Fruit fly (Drosophila melanogaster) whole organism, embryonic: ENCODE data around the gene CG3702.

ENCODE experiments used
- CG10979 ChIP-seq: fragments of 200-800 bp; sonication (Bioruptor generic); optimal IDR thresholded peaks from 2 replicates; lab custom pipeline; 2018; ENCODE audit warnings: missing biosample characterization, mild to moderate bottlenecking, missing genetic modification characterization, moderate library complexity
- CG12769 ChIP-seq: fragments of 200-800 bp; sonication (Bioruptor generic); optimal IDR thresholded peaks from 2 replicates; lab custom pipeline; 2019; ENCODE audit warnings: missing biosample characterization, mild to moderate bottlenecking, missing genetic modification characterization, moderate library complexity
- CG16815 ChIP-seq: fragments of 200-800 bp; sonication (Bioruptor generic); optimal IDR thresholded peaks from 3 replicates; lab custom pipeline; 2017; ENCODE audit warnings: missing biosample characterization, mild to moderate bottlenecking, missing genetic modification characterization
- CG17802 ChIP-seq: fragments of 200-800 bp; sonication (Bioruptor generic); optimal IDR thresholded peaks from 2 replicates; lab custom pipeline; 2018; ENCODE audit warnings: missing biosample characterization, mild to moderate bottlenecking, missing genetic modification characterization, moderate library complexity
- CG18619 ChIP-seq: fragments of 200-800 bp; sonication (Bioruptor generic); optimal IDR thresholded peaks from 3 replicates; lab custom pipeline; 2017; ENCODE audit warnings: missing biosample characterization, mild to moderate bottlenecking, missing genetic modification characterization
- CG2129 ChIP-seq: fragments of 200-800 bp; sonication (Bioruptor generic); IDR thresholded peaks from 2 replicates; pipeline ENCODE4 v1.3.6; 2022; ENCODE audit warnings: missing biosample characterization, missing genetic modification characterization; ENCODE audit not compliant: partially characterized antibody
- CG2712 ChIP-seq: fragments of 200-800 bp; optimal IDR thresholded peaks from 3 replicates; lab custom pipeline; 2019; ENCODE audit warnings: missing biosample characterization, mild to moderate bottlenecking, missing genetic modification characterization, moderate library complexity
- CG2889 ChIP-seq: fragments of 200-800 bp; sonication (Bioruptor generic); IDR thresholded peaks from 3 replicates; pipeline ENCODE4 v1.3.6; 2022; ENCODE audit warnings: missing biosample characterization, missing genetic modification characterization
- CG31441 ChIP-seq: fragments of 200-800 bp; sonication (Bioruptor generic); IDR thresholded peaks from 2 replicates; pipeline ENCODE4 v1.3.6; 2022; ENCODE audit warnings: missing biosample characterization, missing genetic modification characterization
- CG4424 ChIP-seq: fragments of 200-800 bp; sonication (Bioruptor generic); optimal IDR thresholded peaks from 3 replicates; lab custom pipeline; 2016; ENCODE audit warnings: missing biosample characterization, missing genetic modification characterization
- CG4707 ChIP-seq: fragments of 200-800 bp; sonication (Bioruptor generic); optimal IDR thresholded peaks from 2 replicates; lab custom pipeline; 2018; ENCODE audit warnings: missing biosample characterization, mild to moderate bottlenecking, missing genetic modification characterization, moderate library complexity
- CG5245 ChIP-seq: fragments of 200-800 bp; sonication (Bioruptor generic); optimal IDR thresholded peaks from 3 replicates; lab custom pipeline; 2016; ENCODE audit warnings: missing biosample characterization, missing genetic modification characterization
- CG6175 ChIP-seq: fragments of 200-800 bp; sonication (Bioruptor generic); IDR thresholded peaks from 3 replicates; pipeline ENCODE4 v1.3.6; 2022; ENCODE audit warnings: missing biosample characterization, missing genetic modification characterization
- CG6813 ChIP-seq: fragments of 200-800 bp; sonication (Bioruptor generic); optimal IDR thresholded peaks from 2 replicates; lab custom pipeline; 2017; ENCODE audit warnings: missing biosample characterization, missing genetic modification characterization, mild to moderate bottlenecking, moderate library complexity, missing genetic modification reagents
- CG8089 ChIP-seq: fragments of 200-800 bp; sonication (Bioruptor generic); optimal IDR thresholded peaks from 3 replicates; lab custom pipeline; 2016; ENCODE audit warnings: missing biosample characterization, missing genetic modification characterization
- CG8359 ChIP-seq: fragments of 200-800 bp; sonication (Bioruptor generic); optimal IDR thresholded peaks from 2 replicates; lab custom pipeline; 2017; ENCODE audit warnings: missing biosample characterization, mild to moderate bottlenecking, missing genetic modification characterization, borderline replicate concordance
- CG8765 ChIP-seq: fragments of 200-800 bp; sonication (Bioruptor generic); IDR thresholded peaks from 2 replicates; pipeline ENCODE4 v1.3.6; 2022; ENCODE audit warnings: missing biosample characterization, missing genetic modification characterization
- Dad ChIP-seq: fragments of 200-800 bp; sonication (Bioruptor generic); optimal IDR thresholded peaks from 3 replicates; lab custom pipeline; 2016; ENCODE audit warnings: missing biosample characterization, missing genetic modification characterization
- H15 ChIP-seq: fragments of 200-800 bp; sonication (Bioruptor generic); IDR thresholded peaks from 3 replicates; pipeline ENCODE4 v1.3.6; 2022; ENCODE audit warnings: missing biosample characterization, missing genetic modification characterization
- HLH3B ChIP-seq: fragments of 200-800 bp; sonication (Bioruptor generic); IDR thresholded peaks from 2 replicates; pipeline ENCODE4 v1.3.6; 2022; ENCODE audit warnings: missing biosample characterization, missing genetic modification characterization
- Max ChIP-seq: fragments of 200-800 bp; sonication (Bioruptor generic); optimal IDR thresholded peaks from 2 replicates; lab custom pipeline; 2016; ENCODE audit warnings: missing biosample characterization, mild to moderate bottlenecking, missing genetic modification characterization
- Med ChIP-seq: fragments of 200-800 bp; sonication (Bioruptor generic); peaks from one replicate; lab custom pipeline; 2016; ENCODE audit warnings: missing biosample characterization, missing genetic modification characterization, mild to moderate bottlenecking, inconsistent platforms, moderate library complexity
- Mes4 ChIP-seq: fragments of 200-800 bp; sonication (Bioruptor generic); optimal IDR thresholded peaks from 2 replicates; lab custom pipeline; 2016; ENCODE audit warnings: missing biosample characterization, missing genetic modification characterization
- Oaz ChIP-seq: fragments of 200-800 bp; sonication (Bioruptor generic); IDR thresholded peaks from 2 replicates; pipeline ENCODE4 v1.3.6; 2022; ENCODE audit warnings: missing biosample characterization, missing genetic modification characterization
- Oli ChIP-seq: fragments of 200-800 bp; sonication (Bioruptor generic); optimal IDR thresholded peaks from 2 replicates; lab custom pipeline; 2018; ENCODE audit warnings: missing biosample characterization, mild to moderate bottlenecking, missing genetic modification characterization, moderate library complexity
- Six4 ChIP-seq: fragments of 200-800 bp; sonication (Bioruptor generic); optimal IDR thresholded peaks from 2 replicates; lab custom pipeline; 2016; ENCODE audit warnings: missing biosample characterization, missing genetic modification characterization
- Spps ChIP-seq: fragments of 200-800 bp; sonication (Bioruptor generic); optimal IDR thresholded peaks from 2 replicates; lab custom pipeline; 2018; ENCODE audit warnings: missing biosample characterization, mild to moderate bottlenecking, missing genetic modification characterization
- Usf ChIP-seq: fragments of 200-800 bp; sonication (Bioruptor generic); optimal IDR thresholded peaks from 2 replicates; lab custom pipeline; 2017; ENCODE audit warnings: missing genotype, missing biosample characterization, missing genetic modification characterization
- abd-A ChIP-seq: fragments of 200-800 bp; sonication (Bioruptor generic); optimal IDR thresholded peaks from 3 replicates; lab custom pipeline; 2019; ENCODE audit warnings: missing biosample characterization, mild to moderate bottlenecking, missing genetic modification characterization, moderate library complexity
- amos ChIP-seq: fragments of 200-800 bp; sonication (Bioruptor generic); IDR thresholded peaks from 2 replicates; pipeline ENCODE4 v1.3.6; 2022; ENCODE audit warnings: missing biosample characterization, missing genetic modification characterization; ENCODE audit not compliant: partially characterized antibody
- cg ChIP-seq: fragments of 200-800 bp; sonication (Bioruptor generic); optimal IDR thresholded peaks from 3 replicates; lab custom pipeline; 2019; ENCODE audit warnings: missing biosample characterization, mild to moderate bottlenecking, missing genetic modification characterization, moderate library complexity
- chif ChIP-seq, 2 experiments: fragments of 200-800 bp; sonication (Bioruptor generic); optimal IDR thresholded peaks; 3 replicates each; lab custom pipeline; 2016; ENCODE audit warnings: missing biosample characterization in 2 of 2, missing genetic modification characterization in 2 of 2
- crol ChIP-seq: fragments of 200-800 bp; sonication (Bioruptor generic); IDR thresholded peaks from 2 replicates; pipeline ENCODE4 v1.3.6; 2022; ENCODE audit warnings: missing biosample characterization, missing genetic modification characterization
- dimm ChIP-seq: fragments of 200-800 bp; sonication (Bioruptor generic); IDR thresholded peaks from 2 replicates; pipeline ENCODE4 v1.3.6; 2022; ENCODE audit warnings: missing biosample characterization, missing genetic modification characterization
- gem ChIP-seq: fragments of 200-800 bp; sonication (Bioruptor generic); optimal IDR thresholded peaks from 2 replicates; lab custom pipeline; 2019; ENCODE audit warnings: missing biosample characterization, mild to moderate bottlenecking, missing genetic modification characterization, moderate library complexity
- gfzf ChIP-seq: fragments of 200-800 bp; sonication (Bioruptor generic); optimal IDR thresholded peaks from 2 replicates; lab custom pipeline; 2016; ENCODE audit warnings: missing biosample characterization, mild to moderate bottlenecking, missing genetic modification characterization, moderate library complexity
- gsb-n ChIP-seq: fragments of 200-800 bp; sonication (Bioruptor generic); optimal IDR thresholded peaks from 3 replicates; lab custom pipeline; 2018; ENCODE audit warnings: missing biosample characterization, mild to moderate bottlenecking, missing genetic modification characterization
- kni ChIP-seq: fragments of 200-800 bp; sonication (Bioruptor generic); optimal IDR thresholded peaks from 3 replicates; lab custom pipeline; 2017; ENCODE audit warnings: mild to moderate bottlenecking, missing biosample characterization, missing genetic modification reagents, missing genetic modification characterization
- lola ChIP-seq, 3 experiments: fragments of >200 bp in 2 of 3; fragments of 200-800 bp in 1 of 3; sonication (Bioruptor generic) in 1 of 3; optimal IDR thresholded peaks; 2 replicates each; lab custom pipeline; 2017 to 2019; ENCODE audit warnings: missing biosample characterization in 3 of 3, missing genetic modification characterization in 3 of 3, mild to moderate bottlenecking in 1 of 3, moderate library complexity in 1 of 3
- nom ChIP-seq: fragments of 200-800 bp; sonication (Bioruptor generic); optimal IDR thresholded peaks from 2 replicates; lab custom pipeline; 2017; ENCODE audit warnings: missing biosample characterization, missing genetic modification characterization, mild to moderate bottlenecking, moderate library complexity, missing genetic modification reagents
- prd ChIP-seq, 3 experiments: fragments of >200 bp in 2 of 3; fragments of 200-800 bp in 1 of 3; sonication (Bioruptor generic) in 1 of 3; optimal IDR thresholded peaks in 2 of 3; IDR thresholded peaks in 1 of 3; 2 replicates in 2 of 3; 3 replicates in 1 of 3; pipeline versions ENCODE4 v1.3.6 to Lab custom; 2017 to 2022; ENCODE audit warnings: missing biosample characterization in 1 of 3, missing genetic modification characterization in 1 of 3
- ranshi ChIP-seq: fragments of 200-800 bp; sonication (Bioruptor generic); IDR thresholded peaks from 2 replicates; pipeline ENCODE4 v1.3.6; 2022; ENCODE audit warnings: missing biosample characterization, missing genetic modification characterization
- sens ChIP-seq: fragments of 200-800 bp; sonication (Bioruptor generic); peaks from one replicate; lab custom pipeline; 2016; ENCODE audit warnings: missing biosample characterization, missing genetic modification characterization
- sens-2 ChIP-seq: fragments of 200-800 bp; sonication (Bioruptor generic); IDR thresholded peaks from 2 replicates; pipeline ENCODE4 v1.3.6; 2022; ENCODE audit warnings: missing biosample characterization, missing genetic modification characterization
- seq ChIP-seq: fragments of 200-800 bp; sonication (Bioruptor generic); IDR thresholded peaks from 2 replicates; pipeline ENCODE4 v1.3.6; 2022; ENCODE audit warnings: missing biosample characterization, missing genetic modification characterization
- tio ChIP-seq: fragments of 200-800 bp; sonication (Bioruptor generic); optimal IDR thresholded peaks from 2 replicates; lab custom pipeline; 2017; ENCODE audit warnings: missing biosample characterization, missing genetic modification characterization, inconsistent platforms
- zf30C ChIP-seq: fragments of 200-800 bp; sonication (Bioruptor generic); optimal IDR thresholded peaks from 3 replicates; lab custom pipeline; 2018; ENCODE audit warnings: missing biosample characterization, mild to moderate bottlenecking, missing genetic modification characterization

CG3702 gene

dm6 chr2L:4222002-4222920 lies 4.6 kb downstream of the CG3702 start (continued):
- TF ChIP-seq CG8359 (GFP tag; lab: Kevin White, UChicago): no peak
- peak; percentile 44 for TF ChIP-seq Spps (tag; lab: Kevin White, UChicago)
- no peak for TF ChIP-seq CG8089 (GFP tag; lab: Kevin White, UChicago)
- TF ChIP-seq gsb-n (tag; lab: Kevin White, UChicago): no peak
- peak in 1 of 3 experiments; percentile 71 for TF ChIP-seq lola (GFP tag; optimal IDR thresholded peaks at IDR 0.05; lab: Kevin White, UChicago)
- peak; percentile 2 for TF ChIP-seq Oli (tag; lab: Kevin White, UChicago)
- TF ChIP-seq CG17802 (tag; lab: Kevin White, UChicago): no peak
- no peak for TF ChIP-seq sens-2
- TF ChIP-seq nom: peak; percentile 71
- no peak for TF ChIP-seq CG5245
- peak; percentile 60 for TF ChIP-seq CG4424 (GFP tag; lab: Kevin White, UChicago)
- TF ChIP-seq gem (tag; lab: Kevin White, UChicago): peak; percentile 46
- peak; percentile 18 for TF ChIP-seq abd-A (tag; lab: Kevin White, UChicago)
- TF ChIP-seq H15 (GFP tag; lab: Robert Waterston, UW): no peak
- TF ChIP-seq crol (GFP tag; lab: Robert Waterston, UW): no peak
- TF ChIP-seq chif (GFP tag; optimal IDR thresholded peaks at IDR 0.05; lab: Kevin White, UChicago): peak in 1 of 2 experiments; percentile 19
- TF ChIP-seq CG31441: peak; percentile 39; the same call in 1 of the 2 replicates
- peak; percentile 66 for TF ChIP-seq CG10979
- no peak for TF ChIP-seq gfzf (GFP tag; lab: Kevin White, UChicago)
- TF ChIP-seq CG4707: no peak
- TF ChIP-seq kni (GFP tag; lab: Kevin White, UChicago): peak; percentile 80
- TF ChIP-seq amos (GFP tag; lab: Robert Waterston, UW): 0 out of 2 replicates have a peak, but pooled peaks have one; percentile 9
- no peak for TF ChIP-seq Max (GFP tag; lab: Kevin White, UChicago)
- TF ChIP-seq CG12769: peak; percentile 1
- no peak for TF ChIP-seq HLH3B (GFP tag; lab: Robert Waterston, UW)
- TF ChIP-seq CG8765 (GFP tag; lab: Robert Waterston, UW): no peak
- TF ChIP-seq CG2889 (GFP tag; lab: Robert Waterston, UW): no peak
- no peak for TF ChIP-seq Six4
- peak; percentile 35 for TF ChIP-seq tio (GFP tag; lab: Kevin White, UChicago)
- TF ChIP-seq cg (GFP tag; lab: Kevin White, UChicago): peak; percentile 28
- no peak for TF ChIP-seq Mes4 (GFP tag; lab: Kevin White, UChicago)
- TF ChIP-seq Usf (GFP tag; lab: Kevin White, UChicago): no peak
- TF ChIP-seq CG2129 (GFP tag; lab: Robert Waterston, UW): no peak
- no peak for TF ChIP-seq dimm (GFP tag; lab: Robert Waterston, UW)
- TF ChIP-seq CG2712 (tag; lab: Kevin White, UChicago): peak; percentile 75
- TF ChIP-seq zf30C (GFP tag; lab: Kevin White, UChicago): no peak
- TF ChIP-seq Dad (GFP tag; lab: Kevin White, UChicago): no peak
- no peak for TF ChIP-seq CG18619 (GFP tag; lab: Kevin White, UChicago)
- no peak for TF ChIP-seq seq (GFP tag; lab: Robert Waterston, UW)
- no peak for TF ChIP-seq prd (optimal IDR thresholded peaks at IDR 0.05; lab: Kevin White, UChicago)
- no peak for TF ChIP-seq prd (GFP tag; IDR thresholded peaks at IDR 0.05; lab: Robert Waterston, UW)
- TF ChIP-seq CG16815 (GFP tag; lab: Kevin White, UChicago): peak; percentile 27
- no peak for TF ChIP-seq Oaz
- TF ChIP-seq Med (GFP tag; lab: Kevin White, UChicago): peak; percentile 2
- TF ChIP-seq CG6813 (GFP tag; lab: Kevin White, UChicago): no peak
- TF ChIP-seq ranshi (GFP tag; lab: Robert Waterston, UW): no peak
- peak; percentile 85 for TF ChIP-seq sens (GFP tag; lab: Kevin White, UChicago)
- TF ChIP-seq CG6175 (GFP tag; lab: Robert Waterston, UW): peak; percentile 56; the same call in 1 of the 3 replicates
